Worm (Caenorhabditis elegans): ENCODE measurements around the gene mfsd-6.

mfsd-6 gene

ce11 chrIII:7555360-7555759 is 23.9 kb downstream of the mfsd-6 start, which contains the start of gene ceh-13:
Gene ceh-13, plus strand, starts transcription at chrIII:7555660.
- TF ChIP-seq unc-30 (tag; optimal IDR thresholded peaks at IDR 0.05) (no peak), tbx-2 (tag; optimal IDR thresholded peaks at IDR 0.05) (no peak), ets-5 (GFP tag; IDR thresholded peaks at IDR 0.05) (no peak), xbp-1 (tag; optimal IDR thresholded peaks at IDR 0.05) (no peak), egl-13 (tag; optimal IDR thresholded peaks at IDR 0.05) (no peak), nhr-77 (tag; optimal IDR thresholded peaks at IDR 0.05) (no peak), nhr-12 (tag; optimal IDR thresholded peaks at IDR 0.05) (no peak), pqm-1 (tag; optimal IDR thresholded peaks at IDR 0.05) (no peak), ceh-63 (GFP tag; optimal IDR thresholded peaks at IDR 0.05) (no peak), ces-1 (GFP tag; optimal IDR thresholded peaks at IDR 0.05) (no peak)

- TF ChIP-seq zip-4 (GFP tag; optimal IDR thresholded peaks at IDR 0.05) = no peak
- TF ChIP-seq nhr-47 (tag; optimal IDR thresholded peaks at IDR 0.05) = no peak
- no peak for TF ChIP-seq ceh-82 (tag; optimal IDR thresholded peaks at IDR 0.05)
- no peak for TF ChIP-seq xbp-1 (tag; optimal IDR thresholded peaks at IDR 0.05)
- no peak for TF ChIP-seq mab-9 (GFP tag; IDR thresholded peaks at IDR 0.05)
- peak; percentile 28 for TF ChIP-seq blmp-1 (tag; optimal IDR thresholded peaks at IDR 0.05)
- peak; percentile 63 to 69 for TF ChIP-seq lsy-2 (tag; optimal IDR thresholded peaks at IDR 0.05)
- no peak for TF ChIP-seq fkh-8 (tag; optimal IDR thresholded peaks at IDR 0.05)
- no peak for TF ChIP-seq ets-5 (GFP tag; IDR thresholded peaks at IDR 0.05)
- no peak for TF ChIP-seq hlh-17 (GFP tag; optimal IDR thresholded peaks at IDR 0.05; ENCODE audit: borderline replicate concordance)
- TF ChIP-seq skn-1 (tag; optimal IDR thresholded peaks at IDR 0.05) = no peak
- no peak for TF ChIP-seq F16B12.6 (tag; optimal IDR thresholded peaks at IDR 0.05)
- no peak for TF ChIP-seq ces-1 (GFP tag; optimal IDR thresholded peaks at IDR 0.05)
- TF ChIP-seq dsc-1 (tag; optimal IDR thresholded peaks at IDR 0.05) = no peak
- no peak for TF ChIP-seq snpc-4 (tag; optimal IDR thresholded peaks at IDR 0.05)
- TF ChIP-seq swsn-7 (tag; optimal IDR thresholded peaks at IDR 0.05) = peak; percentile 16
- no peak for TF ChIP-seq nhr-237 (tag; optimal IDR thresholded peaks at IDR 0.05)
- no peak for TF ChIP-seq fos-1 (tag; optimal IDR thresholded peaks at IDR 0.05)
- TF ChIP-seq unc-130 (tag; optimal IDR thresholded peaks at IDR 0.05) = no peak
- TF ChIP-seq ceh-88 (GFP tag; IDR thresholded peaks at IDR 0.05) = no peak
- no peak for TF ChIP-seq lin-15B (tag; optimal IDR thresholded peaks at IDR 0.05)
- no peak for TF ChIP-seq aly-2 (tag; optimal IDR thresholded peaks at IDR 0.05)
- TF ChIP-seq ztf-4 (tag; optimal IDR thresholded peaks at IDR 0.05) = no peak
- TF ChIP-seq unc-86 (tag; optimal IDR thresholded peaks at IDR 0.05) = no peak
- TF ChIP-seq isw-1 (GFP tag; IDR thresholded peaks at IDR 0.05) = no peak
- TF ChIP-seq sup-37 (GFP tag; optimal IDR thresholded peaks at IDR 0.05) = no peak
- TF ChIP-seq nhr-71 (tag; optimal IDR thresholded peaks at IDR 0.05) = peak; percentile 56
- peak; percentile 53 for TF ChIP-seq irx-1 (tag; optimal IDR thresholded peaks at IDR 0.05)
- TF ChIP-seq efl-1 (optimal IDR thresholded peaks at IDR 0.05) = no peak
- TF ChIP-seq efl-1 (GFP tag; optimal IDR thresholded peaks at IDR 0.05 in 1 of 2) = no peak
- no peak for TF ChIP-seq nhr-76 (tag; optimal IDR thresholded peaks at IDR 0.05)
- TF ChIP-seq egl-27 (tag; optimal IDR thresholded peaks at IDR 0.05) = no peak
- no peak for TF ChIP-seq ceh-90 (tag; optimal IDR thresholded peaks at IDR 0.05)
- no peak for TF ChIP-seq mef-2 (tag; optimal IDR thresholded peaks at IDR 0.05)
- TF ChIP-seq nhr-12 (tag; optimal IDR thresholded peaks at IDR 0.05) = no peak
- no peak for TF ChIP-seq fkh-10 (GFP tag; optimal IDR thresholded peaks at IDR 0.05)
- no peak for TF ChIP-seq nhr-11 (tag; optimal IDR thresholded peaks at IDR 0.05)
- TF ChIP-seq lin-39 (tag; optimal IDR thresholded peaks at IDR 0.05) = no peak
- TF ChIP-seq nhr-77 (tag; optimal IDR thresholded peaks at IDR 0.05) = no peak
- no peak for TF ChIP-seq ztf-11 (tag; optimal IDR thresholded peaks at IDR 0.05)
- TF ChIP-seq unc-62 (GFP tag; optimal IDR thresholded peaks at IDR 0.05) = no peak
- no peak for TF ChIP-seq lin-13 (GFP tag; optimal IDR thresholded peaks at IDR 0.05)
- peak; percentile 92 for TF ChIP-seq nhr-85 (tag)
- peak; percentile 22 for TF ChIP-seq tbx-2 (tag; optimal IDR thresholded peaks at IDR 0.05)
- no peak for TF ChIP-seq vab-15 (tag; optimal IDR thresholded peaks at IDR 0.05)
- no peak for TF ChIP-seq efl-3 (GFP tag; optimal IDR thresholded peaks at IDR 0.05)
- no peak for TF ChIP-seq sox-4 (tag; optimal IDR thresholded peaks at IDR 0.05)
- no peak for TF ChIP-seq egl-13 (tag; optimal IDR thresholded peaks at IDR 0.05)
- no peak for TF ChIP-seq fkh-4 (tag; optimal IDR thresholded peaks at IDR 0.05; ENCODE audit: borderline replicate concordance)
Observed at ce11 chrIII:7554697-7555145, 24.5 kb downstream of the mfsd-6 start.
